Worm (Caenorhabditis elegans) whole organism, mixed stage, embryonic: Measurements from ENCODE around the gene B0285.3.

Experiments
- ces-1 ChIP-seq: fragments of 150-350 bp; optimal IDR thresholded peaks from 2 replicates; lab custom pipeline; 2014; ENCODE audit warnings: missing biosample characterization, missing genetic modification reagents, missing genetic modification characterization
- lsy-2 ChIP-seq: fragments of 150-350 bp; optimal IDR thresholded peaks from 2 replicates; lab custom pipeline; 2014; ENCODE audit warnings: missing biosample characterization, missing genetic modification characterization
- snpc-4 ChIP-seq: fragments of 150-350 bp; optimal IDR thresholded peaks from 2 replicates; lab custom pipeline; 2014; ENCODE audit warnings: missing biosample characterization, missing genetic modification characterization

DNA sequence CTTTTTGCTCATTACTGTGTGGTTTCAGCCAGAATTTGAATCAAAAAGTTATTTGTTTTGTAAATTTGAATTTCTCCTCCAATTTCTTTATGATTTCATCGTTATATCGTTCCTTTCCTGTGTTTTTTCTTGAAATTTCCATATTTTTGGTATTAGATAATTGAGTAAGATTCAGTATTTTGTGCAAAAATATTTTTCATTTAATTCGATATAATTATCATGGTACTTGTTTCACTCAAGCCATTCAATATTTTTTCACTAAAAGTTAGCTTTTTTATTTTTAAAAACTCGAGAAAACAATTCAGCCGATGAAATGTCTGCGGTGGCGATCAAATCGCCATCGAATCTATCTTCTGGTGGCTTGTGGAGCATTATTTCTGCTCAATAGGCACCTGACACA is 1.9 kb upstream of the B0285.3 start, which contains the start of gene hse-5:
- TF ChIP-seq lsy-2 (tag; lab: Kevin White, UChicago) (no peak), snpc-4 (tag; lab: Kevin White, UChicago) (no peak), ces-1 (no peak)
